Worm (Caenorhabditis elegans) whole organism, mixed stage, embryonic: ENCODE data around the gene T21D12.14.

ENCODE experiments used
- bed-3 ChIP-seq: fragments of 200-800 bp; sonication (Bioruptor generic); optimal IDR thresholded peaks from 3 replicates; lab custom pipeline; 2018; ENCODE audit warnings: mild to moderate bottlenecking, missing genetic modification characterization, moderate library complexity, missing compliant biosample characterization
- ceh-43 ChIP-seq: fragments of 200-800 bp; sonication (Bioruptor generic); optimal IDR thresholded peaks from 2 replicates; lab custom pipeline; 2018; ENCODE audit warnings: mild to moderate bottlenecking, missing genetic modification characterization, moderate library complexity, missing compliant biosample characterization
- elt-1 ChIP-seq: sonication (generic microtip); optimal IDR thresholded peaks from 2 replicates; lab custom pipeline; 2017; ENCODE audit warnings: missing genetic modification characterization, mild to moderate bottlenecking, missing compliant biosample characterization, antibody characterized with exemption, moderate library complexity, borderline replicate concordance; ENCODE audit not compliant: insufficient read depth
- mep-1 ChIP-seq: fragments of 150-350 bp; optimal IDR thresholded peaks from 2 replicates; lab custom pipeline; 2017; ENCODE audit warnings: missing biosample characterization, missing genetic modification reagents, missing genetic modification characterization, inconsistent platforms
- nhr-12 ChIP-seq: fragments of 150-350 bp; optimal IDR thresholded peaks from 2 replicates; lab custom pipeline; 2014; ENCODE audit warnings: missing biosample characterization, missing genetic modification characterization
- pha-4 ChIP-seq: fragments of 150-350 bp; optimal IDR thresholded peaks from 2 replicates; lab custom pipeline; 2018; ENCODE audit warnings: missing biosample characterization, missing genetic modification reagents, missing genetic modification characterization
- unc-62 ChIP-seq: fragments of 150-350 bp; optimal IDR thresholded peaks from 2 replicates; lab custom pipeline; 2014; ENCODE audit warnings: missing biosample characterization, missing genetic modification reagents, missing genetic modification characterization
- ztf-11 ChIP-seq: fragments of 150-350 bp; optimal IDR thresholded peaks from 2 replicates; lab custom pipeline; 2014; ENCODE audit warnings: missing biosample characterization, missing genetic modification characterization

ce11 chrIV:320380-320779, 32.5 kb upstream of the T21D12.14 start, which contains the start of gene dsc-4:
- TF ChIP-seq nhr-12 (no peak), pha-4 (tag; lab: Kevin White, UChicago) (no peak), unc-62 (GFP tag; lab: Kevin White, UChicago) (no peak), ceh-43 (no peak), bed-3 (GFP tag; lab: Kevin White, UChicago) (no peak), ztf-11 (tag; lab: Kevin White, UChicago) (no peak), elt-1 (tag; lab: Kevin White, UChicago) (no peak), mep-1 (no peak)
